Worm (Caenorhabditis elegans): Measurements from ENCODE around the gene str-32.

Gene str-32

ce11 chrV:4884490-4884889 is 3.2 kb upstream of the str-32 start, which contains the start of gene T19H12.12:
TSS of gene T19H12.12 (plus strand) at chrV:4884790.
- TF ChIP-seq skn-1 (tag; optimal IDR thresholded peaks at IDR 0.05) (no peak), ztf-11 (tag; optimal IDR thresholded peaks at IDR 0.05) (no peak), lin-39 (tag; optimal IDR thresholded peaks at IDR 0.05) (no peak), fos-1 (tag; optimal IDR thresholded peaks at IDR 0.05) (no peak), nhr-237 (tag; optimal IDR thresholded peaks at IDR 0.05) (no peak), nhr-77 (tag; optimal IDR thresholded peaks at IDR 0.05) (no peak), sea-2 (GFP tag; optimal IDR thresholded peaks at IDR 0.05) (no peak), eor-1 (tag; optimal IDR thresholded peaks at IDR 0.05) (no peak), nfya-1 (tag; optimal IDR thresholded peaks at IDR 0.05; ENCODE audit: insufficient read depth) (no peak), fkh-10 (GFP tag; optimal IDR thresholded peaks at IDR 0.05) (no peak), zag-1 (tag; optimal IDR thresholded peaks at IDR 0.05) (no peak), unc-62 (GFP tag; optimal IDR thresholded peaks at IDR 0.05) (no peak), nhr-23 (tag; optimal IDR thresholded peaks at IDR 0.05) (no peak), ceh-9 (tag; optimal IDR thresholded peaks at IDR 0.05) (no peak), snpc-4 (tag; optimal IDR thresholded peaks at IDR 0.05) (no peak)

ce11 chrV:4879251-4879650 is 2.0 kb downstream of the str-32 start, which contains the start of gene T19H12.15:
TSS of gene T19H12.15 (minus strand) at chrV:4879351.
- TF ChIP-seq mml-1 (tag; optimal IDR thresholded peaks at IDR 0.05) (no peak), nhr-11 (tag; optimal IDR thresholded peaks at IDR 0.05) (no peak), R02D3.7 (tag; optimal IDR thresholded peaks at IDR 0.05) (no peak), elt-1 (tag; optimal IDR thresholded peaks at IDR 0.05) (no peak), pha-4 (tag; optimal IDR thresholded peaks at IDR 0.05) (no peak), ZK546.5 (tag; optimal IDR thresholded peaks at IDR 0.05) (no peak), skn-1 (tag; optimal IDR thresholded peaks at IDR 0.05) (no peak), pqm-1 (tag; optimal IDR thresholded peaks at IDR 0.05) (no peak), ceh-82 (tag; optimal IDR thresholded peaks at IDR 0.05) (no peak), ztf-11 (tag; optimal IDR thresholded peaks at IDR 0.05) (no peak), ceh-16 (tag; optimal IDR thresholded peaks at IDR 0.05) (no peak), ama-1 (optimal IDR thresholded peaks at IDR 0.05) (no peak), lin-15B (tag; optimal IDR thresholded peaks at IDR 0.05) (no peak), ceh-28 (tag; optimal IDR thresholded peaks at IDR 0.05) (no peak), unc-39 (tag; optimal IDR thresholded peaks at IDR 0.05) (no peak), ztf-4 (tag; optimal IDR thresholded peaks at IDR 0.05) (no peak)

- no peak for TF ChIP-seq nhr-23 (tag; optimal IDR thresholded peaks at IDR 0.05)
- no peak for TF ChIP-seq eor-1 (tag; optimal IDR thresholded peaks at IDR 0.05)
- TF ChIP-seq fos-1 (tag; optimal IDR thresholded peaks at IDR 0.05), result no peak
- TF ChIP-seq sea-2 (GFP tag; optimal IDR thresholded peaks at IDR 0.05), result no peak
- no peak for TF ChIP-seq daf-12 (tag; optimal IDR thresholded peaks at IDR 0.05)
- no peak for TF ChIP-seq nhr-237 (tag; optimal IDR thresholded peaks at IDR 0.05)
- no peak for TF ChIP-seq hmg-11 (tag; optimal IDR thresholded peaks at IDR 0.05)
- TF ChIP-seq lin-15B (tag; optimal IDR thresholded peaks at IDR 0.05), result no peak
- no peak for TF ChIP-seq pha-4 (tag; optimal IDR thresholded peaks at IDR 0.05)
- no peak for TF ChIP-seq tbx-2 (tag; optimal IDR thresholded peaks at IDR 0.05)
- TF ChIP-seq nhr-67 (tag; optimal IDR thresholded peaks at IDR 0.05), result no peak
- TF ChIP-seq ZK546.5 (tag; optimal IDR thresholded peaks at IDR 0.05), result no peak
- no peak for TF ChIP-seq fkh-2 (tag; optimal IDR thresholded peaks at IDR 0.05)
- no peak for TF ChIP-seq lsy-12 (tag; optimal IDR thresholded peaks at IDR 0.05)
- TF ChIP-seq egl-5 (tag; optimal IDR thresholded peaks at IDR 0.05), result no peak
- TF ChIP-seq ceh-28 (tag; optimal IDR thresholded peaks at IDR 0.05), result no peak
- no peak for TF ChIP-seq nhr-12 (tag; optimal IDR thresholded peaks at IDR 0.05)
- TF ChIP-seq egl-27 (tag; optimal IDR thresholded peaks at IDR 0.05), result no peak
Measured at ce11 chrV:4877587-4877986, 3.7 kb downstream of the str-32 start, which contains the start of gene T19H12.6. TSS of gene T19H12.6 (minus strand) at chrV:4877687.

ce11 chrV:4871992-4872391 is 9.3 kb downstream of the str-32 start, which contains the start of gene srd-33:
TSS of gene srd-33 (plus strand) at chrV:4872292.
- no peak for TF ChIP-seq nhr-67 (tag; optimal IDR thresholded peaks at IDR 0.05)
- no peak for TF ChIP-seq fkh-10 (GFP tag; optimal IDR thresholded peaks at IDR 0.05)
- TF ChIP-seq aly-2 (tag; optimal IDR thresholded peaks at IDR 0.05), result no peak
- no peak for TF ChIP-seq lsy-12 (tag; optimal IDR thresholded peaks at IDR 0.05)
- no peak for TF ChIP-seq ceh-82 (tag; optimal IDR thresholded peaks at IDR 0.05)
- no peak for TF ChIP-seq ztf-11 (tag; optimal IDR thresholded peaks at IDR 0.05)
- no peak for TF ChIP-seq lin-39 (tag; optimal IDR thresholded peaks at IDR 0.05)
- TF ChIP-seq nfya-1 (tag; optimal IDR thresholded peaks at IDR 0.05; ENCODE audit: insufficient read depth), result no peak
- no peak for TF ChIP-seq mml-1 (tag; optimal IDR thresholded peaks at IDR 0.05)
- no peak for TF ChIP-seq fos-1 (tag; optimal IDR thresholded peaks at IDR 0.05)
- TF ChIP-seq nhr-28 (tag; optimal IDR thresholded peaks at IDR 0.05), result no peak
